Worm (Caenorhabditis elegans) whole organism, young adult: ENCODE data around the gene gpa-4.

Source experiments
- B0019.2 ChIP-seq: fragments of 200-800 bp; sonication (Bioruptor generic); conservative IDR thresholded peaks from 2 replicates; pipeline ENCODE4 v1.3.6; 2022; ENCODE audit warnings: missing genetic modification reagents, missing genetic modification characterization, missing compliant biosample characterization
- F22D6.2 ChIP-seq: sonication (generic microtip); optimal IDR thresholded peaks from 2 replicates; lab custom pipeline; 2016; ENCODE audit warnings: mild to moderate bottlenecking, missing genetic modification characterization, missing compliant biosample characterization
- F55B11.4 ChIP-seq: sonication (generic microtip); optimal IDR thresholded peaks from 2 replicates; lab custom pipeline; 2016; ENCODE audit warnings: missing compliant biosample characterization, missing genetic modification characterization, borderline replicate concordance; ENCODE audit not compliant: insufficient read depth
- K11D2.4 ChIP-seq: fragments of 200-800 bp; sonication (Bioruptor generic); IDR thresholded peaks from 2 replicates; pipeline ENCODE4 v1.3.6; 2022; ENCODE audit warnings: missing genetic modification reagents, missing genetic modification characterization, missing compliant biosample characterization
- T07F8.4 ChIP-seq: sonication (generic microtip); optimal IDR thresholded peaks from 2 replicates; lab custom pipeline; 2016; ENCODE audit warnings: mild to moderate bottlenecking, missing genetic modification characterization, moderate library complexity, missing compliant biosample characterization
- T26A5.8 ChIP-seq: sonication (generic microtip); optimal IDR thresholded peaks from 2 replicates; lab custom pipeline; 2016; ENCODE audit warnings: missing genetic modification characterization, missing compliant biosample characterization
- Y53F4B.3 ChIP-seq: fragments of 200-800 bp; sonication (Bioruptor generic); IDR thresholded peaks from 2 replicates; pipeline ENCODE4 v1.3.6; 2022; ENCODE audit warnings: missing genetic modification reagents, missing genetic modification characterization, missing compliant biosample characterization
- Y53G8AR.9 ChIP-seq: fragments of 200-800 bp; sonication (Bioruptor generic); conservative IDR thresholded peaks from 2 replicates; pipeline ENCODE4 v1.3.6; 2022; ENCODE audit warnings: missing genetic modification reagents, missing genetic modification characterization, missing compliant biosample characterization
- Y79H2A.3 ChIP-seq: fragments of 200-800 bp; sonication (Bioruptor generic); conservative IDR thresholded peaks from 2 replicates; pipeline ENCODE4 v1.3.6; 2022; ENCODE audit warnings: missing genetic modification reagents, missing genetic modification characterization, missing compliant biosample characterization
- akir-1 ChIP-seq: fragments of 200-800 bp; sonication (Bioruptor generic); optimal IDR thresholded peaks from 2 replicates; lab custom pipeline; 2018; ENCODE audit warnings: mild to moderate bottlenecking, missing genetic modification characterization, moderate library complexity, missing compliant biosample characterization
- aptf-2 ChIP-seq: fragments of 200-800 bp; sonication (Bioruptor generic); conservative IDR thresholded peaks from 2 replicates; pipeline ENCODE4 v1.3.6; 2022; ENCODE audit warnings: missing genetic modification reagents, missing genetic modification characterization, missing compliant biosample characterization
- attf-3 ChIP-seq: fragments of 200-800 bp; sonication (Bioruptor generic); conservative IDR thresholded peaks from 2 replicates; pipeline ENCODE4 v1.3.6; 2022; ENCODE audit warnings: missing genetic modification reagents, missing genetic modification characterization, missing compliant biosample characterization
- attf-5 ChIP-seq: fragments of 200-800 bp; sonication (Bioruptor generic); optimal IDR thresholded peaks from 2 replicates; lab custom pipeline; 2018; ENCODE audit warnings: mild to moderate bottlenecking, missing genetic modification characterization, missing compliant biosample characterization
- attf-6 ChIP-seq: fragments of 200-800 bp; sonication (Bioruptor generic); IDR thresholded peaks from 2 replicates; pipeline ENCODE4 v1.3.6; 2022; ENCODE audit warnings: missing genetic modification reagents, missing genetic modification characterization, missing compliant biosample characterization
- bed-1 ChIP-seq: fragments of 200-800 bp; sonication (Bioruptor generic); IDR thresholded peaks from 2 replicates; pipeline ENCODE4 v1.3.6; 2022; ENCODE audit warnings: missing genetic modification reagents, missing genetic modification characterization, missing compliant biosample characterization
- bed-2 ChIP-seq: fragments of 200-800 bp; sonication (Bioruptor generic); IDR thresholded peaks from 2 replicates; pipeline ENCODE4 v1.3.6; 2022; ENCODE audit warnings: missing genetic modification reagents, missing genetic modification characterization, missing compliant biosample characterization
- cebp-2 ChIP-seq: fragments of 200-800 bp; sonication (Bioruptor generic); IDR thresholded peaks from 2 replicates; pipeline ENCODE4 v1.3.6; 2022; ENCODE audit warnings: missing genetic modification characterization, missing compliant biosample characterization
- ceh-91 ChIP-seq: fragments of 200-800 bp; sonication (Bioruptor generic); IDR thresholded peaks from 2 replicates; pipeline ENCODE4 v1.3.6; 2022; ENCODE audit warnings: missing genetic modification reagents, missing genetic modification characterization, missing compliant biosample characterization
- die-1 ChIP-seq: sonication (generic microtip); optimal IDR thresholded peaks from 2 replicates; lab custom pipeline; 2016; ENCODE audit warnings: missing genotype, mild to moderate bottlenecking, missing genetic modification characterization, missing compliant biosample characterization
- dox-1 ChIP-seq: fragments of 200-800 bp; sonication (Bioruptor generic); IDR thresholded peaks from 2 replicates; pipeline ENCODE4 v1.3.6; 2022; ENCODE audit warnings: missing genetic modification reagents, missing genetic modification characterization, missing compliant biosample characterization
- efl-1 ChIP-seq: fragments of 150-350 bp; optimal IDR thresholded peaks from 2 replicates; lab custom pipeline; 2014; ENCODE audit warnings: missing biosample characterization, missing genetic modification reagents, missing genetic modification characterization
- egl-44 ChIP-seq: fragments of 200-800 bp; sonication (Bioruptor generic); IDR thresholded peaks from 2 replicates; pipeline ENCODE4 v1.3.6; 2022; ENCODE audit warnings: missing genetic modification reagents, missing genetic modification characterization, missing compliant biosample characterization
- egrh-3 ChIP-seq: fragments of 200-800 bp; sonication (Bioruptor generic); IDR thresholded peaks from 2 replicates; pipeline ENCODE4 v1.3.6; 2022; ENCODE audit warnings: missing genetic modification reagents, missing genetic modification characterization, missing compliant biosample characterization
- gei-17 ChIP-seq: fragments of 200-800 bp; sonication (Bioruptor generic); optimal IDR thresholded peaks from 2 replicates; lab custom pipeline; 2018; ENCODE audit warnings: mild to moderate bottlenecking, missing genetic modification characterization, missing compliant biosample characterization
- him-1 ChIP-seq: sonication (generic microtip); optimal IDR thresholded peaks from 2 replicates; lab custom pipeline; 2016; ENCODE audit warnings: missing genotype, missing genetic modification reagents, missing genetic modification characterization, missing compliant biosample characterization
- hmg-20 ChIP-seq: fragments of 200-800 bp; sonication (Bioruptor generic); IDR thresholded peaks from 2 replicates; pipeline ENCODE4 v1.3.6; 2022; ENCODE audit warnings: missing genetic modification reagents, missing genetic modification characterization, missing compliant biosample characterization
- let-526 ChIP-seq: fragments of 200-800 bp; sonication (Bioruptor generic); IDR thresholded peaks from 2 replicates; pipeline ENCODE4 v1.3.6; 2022; ENCODE audit warnings: missing genetic modification reagents, missing genetic modification characterization, missing compliant biosample characterization
- lin-54 ChIP-seq: fragments of 200-800 bp; sonication (Bioruptor generic); optimal IDR thresholded peaks from 2 replicates; lab custom pipeline; 2018; ENCODE audit warnings: mild to moderate bottlenecking, missing genetic modification characterization, missing compliant biosample characterization
- lir-1 ChIP-seq: fragments of 200-800 bp; sonication (Bioruptor generic); conservative IDR thresholded peaks from 2 replicates; pipeline ENCODE4 v1.3.6; 2022; ENCODE audit warnings: missing genetic modification reagents, missing genetic modification characterization, missing compliant biosample characterization
- lsl-1 ChIP-seq: fragments of 200-800 bp; sonication (Bioruptor generic); optimal IDR thresholded peaks from 2 replicates; lab custom pipeline; 2018; ENCODE audit warnings: mild to moderate bottlenecking, missing genetic modification characterization, moderate library complexity, missing compliant biosample characterization
- madf-10 ChIP-seq: sonication (generic microtip); optimal IDR thresholded peaks from 2 replicates; lab custom pipeline; 2016; ENCODE audit warnings: mild to moderate bottlenecking, missing genetic modification characterization, missing compliant biosample characterization
- madf-6 ChIP-seq: fragments of 200-800 bp; sonication (Bioruptor generic); IDR thresholded peaks from 2 replicates; pipeline ENCODE4 v1.3.6; 2022; ENCODE audit warnings: missing genetic modification reagents, missing genetic modification characterization, missing compliant biosample characterization
- nfya-1 ChIP-seq: sonication (generic microtip); optimal IDR thresholded peaks from 2 replicates; lab custom pipeline; 2017; ENCODE audit warnings: antibody characterized with exemption, missing compliant biosample characterization, missing genetic modification characterization, borderline replicate concordance; ENCODE audit not compliant: insufficient read depth
- nhr-179 ChIP-seq: sonication (generic microtip); optimal IDR thresholded peaks from 2 replicates; lab custom pipeline; 2016; ENCODE audit warnings: mild to moderate bottlenecking, missing genetic modification characterization, missing compliant biosample characterization
- nhr-80 ChIP-seq: sonication (generic microtip); optimal IDR thresholded peaks from 2 replicates; lab custom pipeline; 2016; ENCODE audit warnings: missing genetic modification characterization, missing compliant biosample characterization
- pbrm-1 ChIP-seq: fragments of 200-800 bp; sonication (Bioruptor generic); IDR thresholded peaks from 2 replicates; pipeline ENCODE4 v1.3.6; 2022; ENCODE audit warnings: missing genetic modification reagents, missing genetic modification characterization, missing compliant biosample characterization
- rec-8 ChIP-seq, 2 experiments: sonication (generic microtip); optimal IDR thresholded peaks; 2 replicates each; lab custom pipeline; 2016; ENCODE audit warnings: mild to moderate bottlenecking in 2 of 2, missing genetic modification characterization in 2 of 2, missing genetic modification reagents in 2 of 2, missing genotype in 2 of 2, missing biosample characterization in 1 of 2, missing compliant biosample characterization in 1 of 2, moderate library complexity in 1 of 2
- sdz-38 ChIP-seq: sonication (generic microtip); optimal IDR thresholded peaks from 2 replicates; lab custom pipeline; 2016; ENCODE audit warnings: missing genotype, missing genetic modification characterization, missing compliant biosample characterization
- somi-1 ChIP-seq: fragments of 200-800 bp; sonication (Bioruptor generic); optimal IDR thresholded peaks from 2 replicates; lab custom pipeline; 2018; ENCODE audit warnings: mild to moderate bottlenecking, missing genetic modification characterization, missing compliant biosample characterization
- sptf-2 ChIP-seq: fragments of 200-800 bp; sonication (Bioruptor generic); optimal IDR thresholded peaks from 2 replicates; lab custom pipeline; 2018; ENCODE audit warnings: mild to moderate bottlenecking, missing genetic modification characterization, missing compliant biosample characterization
- tbp1 ChIP-seq: fragments of 200-800 bp; sonication (Bioruptor generic); optimal IDR thresholded peaks from 2 replicates; lab custom pipeline; 2018; ENCODE audit warnings: mild to moderate bottlenecking, missing genetic modification characterization, missing compliant biosample characterization
- tlf-1 ChIP-seq: fragments of 200-800 bp; sonication (Bioruptor generic); optimal IDR thresholded peaks from 2 replicates; lab custom pipeline; 2018; ENCODE audit warnings: mild to moderate bottlenecking, missing genetic modification characterization, missing compliant biosample characterization
- unc-130 ChIP-seq: sonication (generic microtip); optimal IDR thresholded peaks from 2 replicates; lab custom pipeline; 2016; ENCODE audit warnings: missing genetic modification reagents, missing genetic modification characterization, missing compliant biosample characterization
- ztf-25 ChIP-seq: fragments of 200-800 bp; sonication (Bioruptor generic); IDR thresholded peaks from 2 replicates; pipeline ENCODE4 v1.3.6; 2022; ENCODE audit warnings: missing genetic modification reagents, missing genetic modification characterization, missing compliant biosample characterization

gpa-4 gene

ce11 chrIV:379605-380004 is 21.9 kb upstream of the gpa-4 start (continued):
- TF ChIP-seq efl-1 (peak; percentile 91), lin-54 (GFP tag; lab: Kevin White, UChicago) (peak; percentile 97), Y53G8AR.9 (no peak), ceh-91 (peak; percentile 41; the same call in 1 of the 2 replicates), F55B11.4 (tag; lab: Kevin White, UChicago) (no peak)

ce11 chrIV:383135-383731 is 18.3 kb upstream of the gpa-4 start, which contains the start of gene spl-1:
spl-1 (minus strand) TSS chrIV:383185.
- TF ChIP-seq bed-1 (GFP tag; lab: Robert Waterston, UW) (no peak), him-1 (tag; lab: Kevin White, UChicago) (no peak), dox-1 (GFP tag; lab: Robert Waterston, UW) (no peak), pbrm-1 (0 out of 2 replicates have a peak, but pooled peaks have one; percentile 26), nhr-80 (tag; lab: Kevin White, UChicago) (peak; percentile 82), madf-10 (no peak), bed-2 (GFP tag; lab: Robert Waterston, UW) (no peak), Y53F4B.3 (GFP tag; lab: Robert Waterston, UW) (no peak), ceh-91 (no peak), unc-130 (GFP tag; lab: Kevin White, UChicago) (no peak), let-526 (GFP tag; lab: Robert Waterston, UW) (no peak), lsl-1 (GFP tag; lab: Kevin White, UChicago) (no peak), ztf-25 (GFP tag; lab: Robert Waterston, UW) (no peak), attf-5 (GFP tag; lab: Kevin White, UChicago) (peak; percentile 51), rec-8 (tag; optimal IDR thresholded peaks at IDR 0.05; lab: Kevin White, UChicago) (no peak), sptf-2 (GFP tag; lab: Kevin White, UChicago) (no peak), attf-3 (no peak), nhr-179 (no peak), T26A5.8 (tag; lab: Kevin White, UChicago) (no peak), nfya-1 (tag; lab: Kevin White, UChicago) (no peak), efl-1 (no peak), gei-17 (GFP tag; lab: Kevin White, UChicago) (no peak), somi-1 (GFP tag; lab: Kevin White, UChicago) (no peak), tbp1 (GFP tag; lab: Kevin White, UChicago) (peak; percentile 2), sdz-38 (no peak)

- TF ChIP-seq hmg-20 (GFP tag; lab: Robert Waterston, UW) (peak; percentile 71), F22D6.2 (tag; lab: Kevin White, UChicago) (peak; percentile 47), lir-1 (GFP tag; lab: Robert Waterston, UW) (peak; percentile 95), cebp-2 (GFP tag; lab: Robert Waterston, UW) (peak; percentile 59; the same call in 1 of the 2 replicates), madf-6 (GFP tag; lab: Robert Waterston, UW) (peak; percentile 87), die-1 (tag; lab: Kevin White, UChicago) (peak; percentile 48), attf-6 (GFP tag; lab: Robert Waterston, UW) (peak; percentile 84; the same call in 1 of the 2 replicates), tbp1 (GFP tag; lab: Kevin White, UChicago) (peak; percentile 71), egrh-3 (GFP tag; lab: Robert Waterston, UW) (peak; percentile 95), aptf-2 (GFP tag; lab: Robert Waterston, UW) (peak; percentile 95), akir-1 (GFP tag; lab: Kevin White, UChicago) (peak; percentile 40), egl-44 (peak; percentile 91), rec-8 (tag; optimal IDR thresholded peaks at IDR 0.05; lab: Kevin White, UChicago) (peak; percentile 48 to 61), B0019.2 (peak; percentile 99), K11D2.4 (GFP tag; lab: Robert Waterston, UW) (peak; percentile 96), Y79H2A.3 (GFP tag; lab: Robert Waterston, UW) (peak; percentile 91), tlf-1 (GFP tag; lab: Kevin White, UChicago) (peak; percentile 88), T07F8.4 (peak; percentile 84), let-526 (GFP tag; lab: Robert Waterston, UW) (peak; percentile 97), madf-10 (peak; percentile 91)
These were observed 16.2 kb upstream of the gpa-4 start, which contains the start of gene rps-24 for ce11 chrIV:385150-385937. rps-24 (plus strand) TSS chrIV:385887.
